Worm (Caenorhabditis elegans) whole organism, L4/young adult: ENCODE data around the gene serp-1.1.

Experiments used
- W03F9.2 ChIP-seq: fragments of 150-350 bp; optimal IDR thresholded peaks from 2 replicates; lab custom pipeline; 2014; ENCODE audit warnings: missing biosample characterization, missing genetic modification characterization
- dao-5 ChIP-seq: sonication (generic microtip); optimal IDR thresholded peaks from 2 replicates; lab custom pipeline; 2016; ENCODE audit warnings: missing genotype, missing genetic modification characterization, moderate library complexity, missing compliant biosample characterization
- him-1 ChIP-seq: sonication (generic microtip); optimal IDR thresholded peaks from 2 replicates; lab custom pipeline; 2016; ENCODE audit warnings: missing genotype, missing genetic modification reagents, missing genetic modification characterization, missing compliant biosample characterization

Gene serp-1.1

ce11 chrX:15846552-15846951 lies 5.2 kb downstream of the serp-1.1 start:
- no peak for TF ChIP-seq him-1 (tag; lab: Kevin White, UChicago)
- no peak for TF ChIP-seq W03F9.2 (tag; lab: Kevin White, UChicago)
- TF ChIP-seq dao-5 (tag; lab: Kevin White, UChicago), result no peak

DNA sequence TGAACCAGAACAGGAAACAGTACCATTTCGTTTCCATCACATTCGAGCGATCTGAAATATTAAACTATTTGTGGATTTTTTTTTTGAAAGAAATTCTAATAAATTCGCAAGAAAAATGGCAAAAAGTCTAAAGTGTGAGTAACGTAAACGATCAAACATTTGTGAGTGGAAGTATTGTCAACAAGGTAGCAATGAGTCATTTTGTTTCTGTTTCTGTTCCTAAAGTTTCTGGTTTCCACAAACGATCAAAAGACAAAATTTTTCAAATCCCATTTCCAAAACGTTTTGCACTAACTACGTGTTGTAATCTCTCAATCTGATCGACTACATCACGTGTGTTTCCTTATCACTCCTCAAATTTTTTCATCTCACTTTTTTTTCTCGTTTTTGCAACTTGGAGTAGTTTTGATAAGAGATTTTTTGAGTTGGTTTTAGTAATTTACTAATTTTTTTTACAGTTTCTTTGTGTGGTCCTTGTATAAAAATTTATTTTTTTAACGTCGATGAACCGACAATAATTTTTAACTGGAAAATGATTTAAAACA lies 6.2 kb downstream of the serp-1.1 start, which contains the start of gene F59F4.3:
F59F4.3 (minus strand) TSS at position 51 of the 545 bp plus-strand sequence.
- TF ChIP-seq W03F9.2 (tag; lab: Kevin White, UChicago) (no peak), him-1 (tag; lab: Kevin White, UChicago) (no peak), dao-5 (tag; lab: Kevin White, UChicago) (no peak)

DNA sequence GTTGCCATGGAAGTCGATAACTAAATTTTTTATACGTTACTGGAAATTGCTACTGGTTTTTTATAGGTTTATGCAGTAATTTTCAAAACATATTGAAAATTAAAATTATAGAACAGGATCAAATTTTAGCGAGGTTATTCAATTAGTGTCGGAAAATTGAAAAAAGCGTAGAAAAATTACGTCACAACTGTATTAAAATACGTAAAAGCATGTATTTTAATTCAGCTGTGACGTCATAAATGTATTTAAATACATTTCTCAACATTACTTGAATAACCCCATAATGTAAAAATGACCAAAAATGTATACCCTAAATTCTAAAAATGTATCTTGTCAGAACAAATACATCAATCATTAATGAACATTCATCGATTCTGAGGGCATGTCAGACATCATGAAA lies 7.5 kb downstream of the serp-1.1 start:
- TF ChIP-seq dao-5 (tag; lab: Kevin White, UChicago) (no peak), him-1 (tag; lab: Kevin White, UChicago) (no peak), W03F9.2 (tag; lab: Kevin White, UChicago) (no peak)

DNA sequence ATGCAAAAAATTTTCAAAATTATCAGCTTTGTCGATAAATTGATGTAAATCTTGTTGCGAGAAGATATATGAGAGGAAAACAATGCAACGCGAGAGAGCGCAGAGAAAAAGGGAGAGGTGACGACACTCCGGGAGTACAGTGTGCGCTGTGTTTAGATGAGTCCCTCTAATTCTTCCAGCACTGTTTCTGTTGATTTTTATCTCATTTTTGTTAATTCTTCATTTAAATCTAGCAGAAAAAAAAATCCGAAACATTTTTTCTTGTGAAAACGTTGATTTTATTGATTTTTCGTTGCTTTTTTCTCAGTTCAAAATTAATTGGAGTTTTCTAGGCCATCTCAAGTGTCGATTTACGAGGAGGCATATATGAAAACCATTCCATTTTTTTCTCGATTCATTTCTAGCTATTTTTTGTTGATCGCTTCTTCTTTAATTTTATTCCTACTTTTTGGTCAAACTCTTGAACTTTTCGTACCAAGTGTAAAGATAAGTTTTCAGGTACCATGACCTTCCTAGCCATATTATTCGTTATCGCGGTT lies 8.1 kb downstream of the serp-1.1 start, which contains the start of gene acl-1:
acl-1 (plus strand) TSS at position 489 of the 539 bp plus-strand sequence.
- peak; percentile 11 for TF ChIP-seq W03F9.2 (tag; lab: Kevin White, UChicago)
- no peak for TF ChIP-seq dao-5 (tag; lab: Kevin White, UChicago)
- TF ChIP-seq him-1 (tag; lab: Kevin White, UChicago), result peak; percentile 62

DNA sequence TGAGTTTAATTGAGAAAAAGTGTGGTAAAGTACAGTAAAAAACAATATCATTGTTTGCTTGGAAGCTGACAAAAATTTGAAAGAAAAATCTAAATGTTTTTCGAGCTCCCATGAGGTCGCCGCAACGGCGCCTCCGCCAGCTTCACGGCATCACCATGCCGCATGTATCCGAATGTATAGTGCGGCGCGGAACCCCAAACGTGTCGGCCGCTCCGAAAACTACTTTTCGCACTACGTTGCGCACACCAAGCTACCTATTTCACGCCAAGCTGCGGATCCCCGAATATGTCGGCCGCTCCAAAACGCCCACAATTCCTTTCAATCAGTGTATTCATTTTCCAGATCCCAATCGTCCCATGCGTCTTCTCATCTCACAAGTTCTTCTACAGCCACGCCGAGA lies 9.6 kb downstream of the serp-1.1 start:
- TF ChIP-seq him-1 (tag; lab: Kevin White, UChicago) (no peak), dao-5 (tag; lab: Kevin White, UChicago) (no peak), W03F9.2 (tag; lab: Kevin White, UChicago) (no peak)

DNA sequence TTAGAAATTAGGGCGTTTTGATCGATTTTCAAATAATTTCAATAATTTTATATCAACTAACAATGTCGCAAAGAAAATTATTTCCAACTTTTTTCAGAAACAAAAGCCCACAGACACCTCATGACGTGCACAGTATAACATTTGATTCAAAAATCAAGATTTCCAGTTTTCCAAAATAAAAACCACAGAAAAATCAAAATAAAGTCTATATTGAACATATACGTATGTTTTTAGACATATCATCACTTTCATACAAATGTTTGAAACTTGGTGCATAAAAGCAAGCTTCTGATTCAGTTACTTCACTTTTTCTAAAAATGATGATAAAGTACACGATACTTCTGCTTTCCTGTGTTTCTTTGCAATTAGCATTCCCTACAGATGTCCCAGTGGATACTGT lies 15.5 kb downstream of the serp-1.1 start, which contains the start of gene F53H4.2:
F53H4.2 (plus strand) TSS at position 301 of the 400 bp plus-strand sequence.
- TF ChIP-seq dao-5 (tag; lab: Kevin White, UChicago) (no peak), W03F9.2 (tag; lab: Kevin White, UChicago) (no peak), him-1 (tag; lab: Kevin White, UChicago) (no peak)

DNA sequence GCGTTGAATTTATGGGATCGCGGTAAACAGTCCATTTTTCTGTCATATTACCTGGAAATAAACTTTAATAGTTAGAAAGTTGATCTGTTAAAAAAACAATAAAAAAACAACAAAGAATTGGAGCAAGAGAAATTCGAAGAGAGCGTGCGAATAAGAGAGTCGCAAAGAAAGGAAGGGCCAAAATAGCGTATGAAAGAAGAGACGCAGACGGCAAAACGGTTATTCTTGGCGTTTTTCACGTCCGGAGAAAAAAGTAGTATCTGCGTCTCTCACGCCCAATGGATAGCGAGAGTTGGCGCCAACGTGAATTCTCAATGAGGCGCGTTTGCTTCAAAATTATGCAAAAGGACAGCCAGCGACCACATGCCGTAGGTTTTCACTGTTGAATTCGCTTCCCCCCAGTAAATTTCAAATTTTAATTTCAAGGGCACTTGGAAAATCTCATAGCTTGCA lies 19.2 kb downstream of the serp-1.1 start, which contains the start of gene F53H4.6:
F53H4.6 (minus strand) TSS at position 51 of the 453 bp plus-strand sequence.
- TF ChIP-seq W03F9.2 (tag; lab: Kevin White, UChicago) (no peak), dao-5 (tag; lab: Kevin White, UChicago) (no peak), him-1 (tag; lab: Kevin White, UChicago) (no peak)

DNA sequence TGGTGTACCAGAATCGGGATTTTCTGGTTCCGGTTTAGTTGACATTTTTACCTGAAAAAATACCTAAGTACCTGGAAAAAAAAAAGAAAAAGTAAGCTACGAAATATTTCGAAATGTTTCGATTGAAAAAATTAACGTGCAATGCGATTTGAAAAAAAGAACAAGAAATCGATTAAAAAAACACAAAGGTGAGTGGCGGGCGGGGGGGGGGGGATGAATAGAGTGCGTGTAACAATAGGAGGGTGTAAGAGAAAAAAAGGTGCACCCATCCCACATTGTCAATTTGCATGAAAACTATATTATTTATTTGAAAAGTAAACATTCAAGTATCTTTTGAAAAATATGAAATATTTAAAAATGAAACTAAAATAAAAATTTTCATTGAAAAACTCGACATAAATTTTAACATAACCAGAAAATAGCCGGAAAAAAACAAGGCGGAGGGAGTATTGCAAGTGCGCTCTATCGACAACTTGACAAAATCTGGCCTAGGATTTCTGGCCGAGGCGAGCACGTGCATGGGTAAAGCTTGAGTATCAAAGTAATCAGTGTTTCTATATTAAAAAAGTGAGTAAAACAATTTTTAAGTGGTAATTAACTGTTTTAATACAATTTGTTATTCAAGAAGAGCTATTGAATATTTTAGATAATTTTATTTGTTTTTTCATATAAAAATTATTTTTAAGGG lies 24.6 kb downstream of the serp-1.1 start, which contains the start of the genes csb-1 and F53H4.4:
csb-1 (minus strand) TSS at position 51 of the 688 bp plus-strand sequence.
F53H4.4 (plus strand) TSS at position 520 of the 688 bp plus-strand sequence.
- TF ChIP-seq dao-5 (tag; lab: Kevin White, UChicago) (no peak), him-1 (tag; lab: Kevin White, UChicago) (no peak), W03F9.2 (tag; lab: Kevin White, UChicago) (peak; percentile 76)

DNA sequence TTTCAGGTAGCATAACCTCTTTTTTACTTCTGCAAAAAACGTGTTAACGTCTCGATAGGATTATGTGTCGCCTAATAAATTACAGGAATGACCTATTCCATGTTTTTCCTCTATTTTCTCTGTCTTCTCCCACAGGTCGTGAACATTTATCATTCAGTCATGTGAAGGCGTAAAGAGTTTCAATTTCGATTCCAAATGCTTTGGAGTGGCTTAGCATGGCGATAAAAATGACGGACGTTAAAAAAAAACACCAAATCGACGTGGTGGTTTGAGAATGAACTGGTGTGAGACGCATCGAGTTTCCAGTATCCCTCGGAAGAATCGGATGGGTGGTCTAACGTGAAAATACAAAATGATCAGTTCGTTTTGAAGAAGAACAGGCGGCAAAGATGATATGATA lies 28.2 kb downstream of the serp-1.1 start:
- TF ChIP-seq him-1 (tag; lab: Kevin White, UChicago), result no peak
- TF ChIP-seq W03F9.2 (tag; lab: Kevin White, UChicago), result no peak
- no peak for TF ChIP-seq dao-5 (tag; lab: Kevin White, UChicago)

- TF ChIP-seq dao-5 (tag; lab: Kevin White, UChicago) (no peak), W03F9.2 (tag; lab: Kevin White, UChicago) (no peak), him-1 (tag; lab: Kevin White, UChicago) (no peak)
These were observed 35.6 kb downstream of the serp-1.1 start for ce11 chrX:15876936-15877335.

ce11 chrX:15878785-15879184 lies 37.4 kb downstream of the serp-1.1 start, which contains the start of gene gmeb-2:
Gene gmeb-2 (plus strand): TSS chrX:15879085.
- TF ChIP-seq dao-5 (tag; lab: Kevin White, UChicago) (no peak), W03F9.2 (tag; lab: Kevin White, UChicago) (no peak), him-1 (tag; lab: Kevin White, UChicago) (no peak)

DNA sequence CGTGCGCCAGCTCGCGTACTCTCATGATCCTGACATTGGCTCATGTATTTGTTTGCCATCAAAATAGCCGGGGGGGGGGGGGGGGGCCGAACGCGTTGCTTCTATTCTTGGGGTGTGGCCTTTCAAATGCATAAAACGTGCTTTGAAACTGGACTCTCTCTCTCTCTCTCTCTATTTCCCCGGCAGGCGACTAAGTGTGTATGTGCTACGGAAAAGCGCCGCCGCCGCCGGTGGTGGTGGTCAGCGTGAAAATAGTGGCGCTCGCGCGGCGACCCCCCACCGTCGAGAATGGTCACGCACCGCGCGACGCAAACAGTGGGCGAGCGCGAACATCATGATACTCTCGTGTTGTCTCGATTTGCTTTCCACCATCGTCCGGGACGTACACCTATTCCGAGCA lies 39.7 kb downstream of the serp-1.1 start:
- TF ChIP-seq W03F9.2 (tag; lab: Kevin White, UChicago) (no peak), him-1 (tag; lab: Kevin White, UChicago) (no peak), dao-5 (tag; lab: Kevin White, UChicago) (no peak)

- TF ChIP-seq him-1 (tag; lab: Kevin White, UChicago) (no peak), W03F9.2 (tag; lab: Kevin White, UChicago) (no peak), dao-5 (tag; lab: Kevin White, UChicago) (no peak)
These were observed 43.1 kb downstream of the serp-1.1 start for ce11 chrX:15884478-15884877.
